Worm (Caenorhabditis elegans) whole organism, young adult: ENCODE data around the gene cyn-8.

Source experiments
- B0035.1 ChIP-seq: sonication (generic microtip); optimal IDR thresholded peaks from 2 replicates; lab custom pipeline; 2016; ENCODE audit warnings: missing genetic modification characterization, mild to moderate bottlenecking, missing compliant biosample characterization, missing genotype, missing genetic modification reagents
- F10E7.11 ChIP-seq: sonication (generic microtip); optimal IDR thresholded peaks from 2 replicates; lab custom pipeline; 2017; ENCODE audit warnings: mild to moderate bottlenecking, missing genetic modification characterization, moderate library complexity, missing compliant biosample characterization
- F39B2.1 ChIP-seq: fragments of 200-800 bp; sonication (Bioruptor generic); IDR thresholded peaks from 2 replicates; pipeline ENCODE4 v1.3.6; 2022; ENCODE audit warnings: missing genetic modification reagents, missing genetic modification characterization, missing compliant biosample characterization
- F55B11.4 ChIP-seq: sonication (generic microtip); optimal IDR thresholded peaks from 2 replicates; lab custom pipeline; 2016; ENCODE audit warnings: missing compliant biosample characterization, missing genetic modification characterization, borderline replicate concordance; ENCODE audit not compliant: insufficient read depth
- T26A5.8 ChIP-seq: sonication (generic microtip); optimal IDR thresholded peaks from 2 replicates; lab custom pipeline; 2016; ENCODE audit warnings: missing genetic modification characterization, missing compliant biosample characterization
- Y56A3A.18 ChIP-seq: fragments of 200-800 bp; sonication (Bioruptor generic); IDR thresholded peaks from 2 replicates; pipeline ENCODE4 v1.3.6; 2022; ENCODE audit warnings: missing genetic modification reagents, missing genetic modification characterization, missing compliant biosample characterization
- Y67H2A.10 ChIP-seq: fragments of 200-800 bp; sonication (Bioruptor generic); conservative IDR thresholded peaks from 2 replicates; pipeline ENCODE4 v1.3.6; 2022; ENCODE audit warnings: missing genetic modification reagents, missing genetic modification characterization, missing compliant biosample characterization
- ama-1 ChIP-seq, 3 experiments: fragments of 150-350 bp in 1 of 3; sonication (generic microtip) in 2 of 3; optimal IDR thresholded peaks; 2 replicates each; lab custom pipeline; 2014 to 2018; ENCODE audit warnings: missing biosample characterization in 2 of 3, missing genetic modification characterization in 2 of 3, missing genetic modification reagents in 2 of 3
- aptf-3 ChIP-seq: fragments of 200-800 bp; sonication (Bioruptor generic); IDR thresholded peaks from 2 replicates; pipeline ENCODE4 v1.3.6; 2022; ENCODE audit warnings: missing genetic modification characterization, missing compliant biosample characterization
- attf-3 ChIP-seq: fragments of 200-800 bp; sonication (Bioruptor generic); conservative IDR thresholded peaks from 2 replicates; pipeline ENCODE4 v1.3.6; 2022; ENCODE audit warnings: missing genetic modification reagents, missing genetic modification characterization, missing compliant biosample characterization
- bed-2 ChIP-seq: fragments of 200-800 bp; sonication (Bioruptor generic); IDR thresholded peaks from 2 replicates; pipeline ENCODE4 v1.3.6; 2022; ENCODE audit warnings: missing genetic modification reagents, missing genetic modification characterization, missing compliant biosample characterization
- cebp-1 ChIP-seq, 2 experiments: fragments of 200-800 bp in 1 of 2; sonication (Bioruptor generic) in 1 of 2; sonication (generic microtip) in 1 of 2; IDR thresholded peaks in 1 of 2; optimal IDR thresholded peaks in 1 of 2; 2 replicates each; pipeline versions ENCODE4 v1.3.6 to Lab custom; 2017 to 2022; ENCODE audit warnings: missing compliant biosample characterization in 2 of 2, missing genetic modification characterization in 2 of 2, mild to moderate bottlenecking in 1 of 2, missing genetic modification reagents in 1 of 2, moderate library complexity in 1 of 2
- cebp-2 ChIP-seq: fragments of 200-800 bp; sonication (Bioruptor generic); IDR thresholded peaks from 2 replicates; pipeline ENCODE4 v1.3.6; 2022; ENCODE audit warnings: missing genetic modification characterization, missing compliant biosample characterization
- ceh-40 ChIP-seq: fragments of 200-800 bp; sonication (Bioruptor generic); IDR thresholded peaks from 2 replicates; pipeline ENCODE4 v1.3.6; 2022; ENCODE audit warnings: missing genetic modification characterization, missing compliant biosample characterization
- dpl-1 ChIP-seq: fragments of 150-350 bp; optimal IDR thresholded peaks from 2 replicates; lab custom pipeline; 2014; ENCODE audit warnings: missing biosample characterization, missing genetic modification reagents, missing genetic modification characterization
- efl-1 ChIP-seq: fragments of 150-350 bp; optimal IDR thresholded peaks from 2 replicates; lab custom pipeline; 2014; ENCODE audit warnings: missing biosample characterization, missing genetic modification reagents, missing genetic modification characterization
- egl-18 ChIP-seq: fragments of 200-800 bp; sonication (Bioruptor generic); IDR thresholded peaks from 2 replicates; pipeline ENCODE4 v1.3.6; 2022; ENCODE audit warnings: missing genetic modification reagents, missing genetic modification characterization, missing compliant biosample characterization
- hsf-1 ChIP-seq: fragments of 200-800 bp; sonication (Bioruptor generic); IDR thresholded peaks from 2 replicates; pipeline ENCODE4 v1.3.6; 2022; ENCODE audit warnings: missing genetic modification reagents, missing genetic modification characterization, missing compliant biosample characterization
- lag-1 ChIP-seq: fragments of 200-800 bp; sonication (Bioruptor generic); IDR thresholded peaks from 2 replicates; pipeline ENCODE4 v1.3.6; 2022; ENCODE audit warnings: missing genetic modification reagents, missing genetic modification characterization, missing compliant biosample characterization
- let-607 ChIP-seq, 2 experiments: fragments of 200-800 bp in 1 of 2; sonication (Bioruptor generic) in 1 of 2; sonication (generic microtip) in 1 of 2; optimal IDR thresholded peaks; 2 replicates each; lab custom pipeline; 2016 to 2018; ENCODE audit warnings: mild to moderate bottlenecking in 2 of 2, missing compliant biosample characterization in 2 of 2, missing genetic modification characterization in 2 of 2, moderate library complexity in 2 of 2, missing genotype in 1 of 2
- lin-35 ChIP-seq, 3 experiments: fragments of 150-350 bp in 2 of 3; sonication (generic microtip) in 1 of 3; optimal IDR thresholded peaks; 2 replicates each; lab custom pipeline; 2014 to 2018; ENCODE audit warnings: missing biosample characterization in 3 of 3, missing genetic modification characterization in 3 of 3, missing genetic modification reagents in 3 of 3
- lir-1 ChIP-seq: fragments of 200-800 bp; sonication (Bioruptor generic); conservative IDR thresholded peaks from 2 replicates; pipeline ENCODE4 v1.3.6; 2022; ENCODE audit warnings: missing genetic modification reagents, missing genetic modification characterization, missing compliant biosample characterization
- lsl-1 ChIP-seq: fragments of 200-800 bp; sonication (Bioruptor generic); optimal IDR thresholded peaks from 2 replicates; lab custom pipeline; 2018; ENCODE audit warnings: mild to moderate bottlenecking, missing genetic modification characterization, moderate library complexity, missing compliant biosample characterization
- madf-6 ChIP-seq: fragments of 200-800 bp; sonication (Bioruptor generic); IDR thresholded peaks from 2 replicates; pipeline ENCODE4 v1.3.6; 2022; ENCODE audit warnings: missing genetic modification reagents, missing genetic modification characterization, missing compliant biosample characterization
- madf-8 ChIP-seq: fragments of 200-800 bp; sonication (Bioruptor generic); conservative IDR thresholded peaks from 2 replicates; pipeline ENCODE4 v1.3.6; 2022; ENCODE audit warnings: missing genetic modification reagents, missing genetic modification characterization, missing compliant biosample characterization
- mcd-1 ChIP-seq: fragments of 200-800 bp; sonication (Bioruptor generic); IDR thresholded peaks from 2 replicates; pipeline ENCODE4 v1.3.6; 2022; ENCODE audit warnings: missing genetic modification reagents, missing genetic modification characterization, missing compliant biosample characterization
- mes-4 ChIP-seq: sonication (generic microtip); optimal IDR thresholded peaks from 2 replicates; lab custom pipeline; 2016; ENCODE audit warnings: missing genotype, missing genetic modification characterization, missing compliant biosample characterization
- nfya-2 ChIP-seq: fragments of 200-800 bp; sonication (Bioruptor generic); IDR thresholded peaks from 2 replicates; pipeline ENCODE4 v1.3.6; 2022; ENCODE audit warnings: missing genetic modification reagents, missing genetic modification characterization, missing compliant biosample characterization
- nhr-179 ChIP-seq: sonication (generic microtip); optimal IDR thresholded peaks from 2 replicates; lab custom pipeline; 2016; ENCODE audit warnings: mild to moderate bottlenecking, missing genetic modification characterization, missing compliant biosample characterization
- nhr-90 ChIP-seq: sonication (generic microtip); optimal IDR thresholded peaks from 2 replicates; lab custom pipeline; 2016; ENCODE audit warnings: missing genotype, mild to moderate bottlenecking, missing genetic modification characterization, missing compliant biosample characterization
- rec-8 ChIP-seq, 2 experiments: sonication (generic microtip); optimal IDR thresholded peaks; 2 replicates each; lab custom pipeline; 2016; ENCODE audit warnings: mild to moderate bottlenecking in 2 of 2, missing genetic modification characterization in 2 of 2, missing genetic modification reagents in 2 of 2, missing genotype in 2 of 2, missing biosample characterization in 1 of 2, missing compliant biosample characterization in 1 of 2, moderate library complexity in 1 of 2
- rpc-1 ChIP-seq, 2 experiments: fragments of 150-350 bp in 1 of 2; sonication (generic microtip) in 1 of 2; optimal IDR thresholded peaks; 2 replicates each; lab custom pipeline; 2014 to 2018; ENCODE audit warnings: missing biosample characterization in 1 of 2, missing genetic modification characterization in 1 of 2, missing genetic modification reagents in 1 of 2, missing genotype in 1 of 2
- sdz-38 ChIP-seq: sonication (generic microtip); optimal IDR thresholded peaks from 2 replicates; lab custom pipeline; 2016; ENCODE audit warnings: missing genotype, missing genetic modification characterization, missing compliant biosample characterization
- snpc-1.1 ChIP-seq: sonication (generic microtip); optimal IDR thresholded peaks from 2 replicates; lab custom pipeline; 2017; ENCODE audit warnings: missing genetic modification characterization, mild to moderate bottlenecking, missing compliant biosample characterization, antibody characterized with exemption, moderate library complexity, missing genotype, missing genetic modification reagents; ENCODE audit not compliant: insufficient read depth
- snpc-1.3 ChIP-seq: sonication (generic microtip); optimal IDR thresholded peaks from 2 replicates; lab custom pipeline; 2017; ENCODE audit warnings: missing genetic modification characterization, mild to moderate bottlenecking, missing compliant biosample characterization, antibody characterized with exemption, moderate library complexity, missing genotype, missing genetic modification reagents; ENCODE audit not compliant: insufficient read depth
- tbp1 ChIP-seq: fragments of 200-800 bp; sonication (Bioruptor generic); optimal IDR thresholded peaks from 2 replicates; lab custom pipeline; 2018; ENCODE audit warnings: mild to moderate bottlenecking, missing genetic modification characterization, missing compliant biosample characterization
- tlf-1 ChIP-seq: fragments of 200-800 bp; sonication (Bioruptor generic); optimal IDR thresholded peaks from 2 replicates; lab custom pipeline; 2018; ENCODE audit warnings: mild to moderate bottlenecking, missing genetic modification characterization, missing compliant biosample characterization
- xnd-1 ChIP-seq: sonication (generic microtip); optimal IDR thresholded peaks from 2 replicates; lab custom pipeline; 2016; ENCODE audit warnings: missing genotype, missing genetic modification reagents, missing genetic modification characterization, missing compliant biosample characterization
- ztf-25 ChIP-seq: fragments of 200-800 bp; sonication (Bioruptor generic); IDR thresholded peaks from 2 replicates; pipeline ENCODE4 v1.3.6; 2022; ENCODE audit warnings: missing genetic modification reagents, missing genetic modification characterization, missing compliant biosample characterization
- ztf-3 ChIP-seq: fragments of 200-800 bp; sonication (Bioruptor generic); optimal IDR thresholded peaks from 2 replicates; lab custom pipeline; 2018; ENCODE audit warnings: mild to moderate bottlenecking, missing genetic modification characterization, missing compliant biosample characterization

cyn-8 gene

ce11 chrX:8925443-8925842 lies 14.3 kb downstream of the cyn-8 start (continued):
- no peak for TF ChIP-seq lir-1 (GFP tag; lab: Robert Waterston, UW)
- no peak for TF ChIP-seq F39B2.1 (GFP tag; lab: Robert Waterston, UW)
- no peak for TF ChIP-seq B0035.1
- TF ChIP-seq efl-1, result no peak
- no peak for TF ChIP-seq F10E7.11 (tag; lab: Kevin White, UChicago)
- no peak for TF ChIP-seq nhr-179
- no peak for TF ChIP-seq T26A5.8 (tag; lab: Kevin White, UChicago)
- TF ChIP-seq lsl-1 (GFP tag; lab: Kevin White, UChicago), result no peak
- TF ChIP-seq cebp-1 (GFP tag; IDR thresholded peaks at IDR 0.05; lab: Robert Waterston, UW), result 0 out of 2 replicates have a peak, but pooled peaks have one; percentile 27
- TF ChIP-seq cebp-1 (tag; optimal IDR thresholded peaks at IDR 0.05; lab: Kevin White, UChicago), result no peak
- no peak for TF ChIP-seq madf-8 (GFP tag; lab: Robert Waterston, UW)
- TF ChIP-seq ztf-25 (GFP tag; lab: Robert Waterston, UW), result peak; percentile 83; the same call in 1 of the 2 replicates
- no peak for TF ChIP-seq lin-35 (GFP tag; optimal IDR thresholded peaks at IDR 0.05; lab: Kevin White, UChicago)
- TF ChIP-seq hsf-1, result no peak
- TF ChIP-seq nhr-90 (tag; lab: Kevin White, UChicago), result peak; percentile 49
- no peak for TF ChIP-seq Y67H2A.10
- TF ChIP-seq aptf-3, result no peak
- no peak for TF ChIP-seq F55B11.4 (tag; lab: Kevin White, UChicago)
- peak; percentile 25 for TF ChIP-seq tlf-1
- TF ChIP-seq cebp-2, result no peak
- TF ChIP-seq let-607 (tag; optimal IDR thresholded peaks at IDR 0.05; lab: Kevin White, UChicago), result no peak
- TF ChIP-seq nfya-2 (GFP tag; lab: Robert Waterston, UW), result no peak
- no peak for TF ChIP-seq lag-1
- TF ChIP-seq xnd-1, result no peak
- TF ChIP-seq sdz-38 (tag; lab: Kevin White, UChicago), result no peak
- no peak for TF ChIP-seq bed-2
- TF ChIP-seq rec-8 (tag; optimal IDR thresholded peaks at IDR 0.05; lab: Kevin White, UChicago), result no peak
- no peak for TF ChIP-seq dpl-1 (GFP tag; lab: Kevin White, UChicago)
- no peak for TF ChIP-seq ztf-3 (GFP tag; lab: Kevin White, UChicago)
- no peak for TF ChIP-seq ama-1 (optimal IDR thresholded peaks at IDR 0.05; lab: Kevin White, UChicago)
- peak in 1 of 2 experiments; percentile 72 for TF ChIP-seq ama-1 (GFP tag; optimal IDR thresholded peaks at IDR 0.05; lab: Kevin White, UChicago)
- no peak for TF ChIP-seq egl-18
- no peak for TF ChIP-seq snpc-1.1 (tag; lab: Kevin White, UChicago)
- peak; percentile 91 for TF ChIP-seq tbp1 (GFP tag; lab: Kevin White, UChicago)
- TF ChIP-seq snpc-1.3 (tag; lab: Kevin White, UChicago), result peak; percentile 27
- TF ChIP-seq mcd-1 (GFP tag; lab: Robert Waterston, UW), result no peak
- TF ChIP-seq rpc-1 (optimal IDR thresholded peaks at IDR 0.05; lab: Kevin White, UChicago), result peak; percentile 68
- TF ChIP-seq rpc-1 (tag; optimal IDR thresholded peaks at IDR 0.05; lab: Kevin White, UChicago), result peak; percentile 90
- TF ChIP-seq mes-4 (tag; lab: Kevin White, UChicago), result no peak
- TF ChIP-seq madf-6 (GFP tag; lab: Robert Waterston, UW), result no peak
- TF ChIP-seq Y56A3A.18 (GFP tag; lab: Robert Waterston, UW), result no peak
- no peak for TF ChIP-seq attf-3 (GFP tag; lab: Robert Waterston, UW)
- TF ChIP-seq ceh-40 (GFP tag; lab: Robert Waterston, UW), result no peak
- TF ChIP-seq, all 124 proteins: peak for 22
